Worm (Caenorhabditis elegans) whole organism, late embryonic: ENCODE measurements around the gene T07G12.5.

ENCODE experiments used
- C08G9.2 ChIP-seq: sonication (generic microtip); optimal IDR thresholded peaks from 2 replicates; lab custom pipeline; 2016; ENCODE audit warnings: mild to moderate bottlenecking, missing genetic modification characterization, moderate library complexity, missing compliant biosample characterization
- C38D4.7 ChIP-seq: fragments of 200-800 bp; sonication (Bioruptor generic); optimal IDR thresholded peaks from 2 replicates; lab custom pipeline; 2018; ENCODE audit warnings: mild to moderate bottlenecking, missing genetic modification characterization, moderate library complexity, missing compliant biosample characterization
- K02D7.2 ChIP-seq: sonication (generic microtip); optimal IDR thresholded peaks from 2 replicates; lab custom pipeline; 2017; ENCODE audit warnings: mild to moderate bottlenecking, missing genetic modification characterization, missing compliant biosample characterization
- K09A11.1 ChIP-seq: sonication (generic microtip); optimal IDR thresholded peaks from 2 replicates; lab custom pipeline; 2017; ENCODE audit warnings: antibody characterized with exemption, mild to moderate bottlenecking, missing genetic modification characterization, missing compliant biosample characterization; ENCODE audit not compliant: insufficient read depth
- ahr-1 ChIP-seq: sonication (generic microtip); optimal IDR thresholded peaks from 2 replicates; lab custom pipeline; 2016; ENCODE audit warnings: missing genetic modification characterization, missing compliant biosample characterization
- ceh-19 ChIP-seq: fragments of 200-800 bp; sonication (Bioruptor generic); optimal IDR thresholded peaks from 2 replicates; lab custom pipeline; 2018; ENCODE audit warnings: mild to moderate bottlenecking, missing genetic modification characterization, missing compliant biosample characterization
- ceh-22 ChIP-seq: sonication (generic microtip); optimal IDR thresholded peaks from 2 replicates; lab custom pipeline; 2017; ENCODE audit warnings: missing biosample characterization, missing genetic modification characterization
- ceh-30 ChIP-seq: fragments of 150-350 bp; optimal IDR thresholded peaks from 2 replicates; lab custom pipeline; 2014; ENCODE audit warnings: missing biosample characterization, missing genetic modification characterization
- ceh-31 ChIP-seq: sonication (generic microtip); optimal IDR thresholded peaks from 2 replicates; lab custom pipeline; 2016; ENCODE audit warnings: missing genetic modification characterization, missing compliant biosample characterization
- ceh-45 ChIP-seq: fragments of 200-800 bp; sonication (Bioruptor generic); IDR thresholded peaks from 2 replicates; pipeline ENCODE4 v1.3.6; 2022; ENCODE audit warnings: missing genetic modification reagents, missing genetic modification characterization, missing compliant biosample characterization
- ceh-48 ChIP-seq: sonication (generic microtip); optimal IDR thresholded peaks from 2 replicates; lab custom pipeline; 2016; ENCODE audit warnings: missing genetic modification characterization, inconsistent platforms, missing compliant biosample characterization
- che-1 ChIP-seq: sonication (generic microtip); optimal IDR thresholded peaks from 2 replicates; lab custom pipeline; 2016; ENCODE audit warnings: mild to moderate bottlenecking, missing genetic modification characterization, missing compliant biosample characterization
- dve-1 ChIP-seq: sonication (generic microtip); optimal IDR thresholded peaks from 2 replicates; lab custom pipeline; 2017; ENCODE audit warnings: antibody characterized with exemption, mild to moderate bottlenecking, missing genetic modification characterization, missing compliant biosample characterization
- elt-4 ChIP-seq: sonication (generic microtip); optimal IDR thresholded peaks from 2 replicates; lab custom pipeline; 2016; ENCODE audit warnings: missing genetic modification characterization, missing compliant biosample characterization
- ets-4 ChIP-seq: sonication (generic microtip); optimal IDR thresholded peaks from 2 replicates; lab custom pipeline; 2016; ENCODE audit warnings: missing genetic modification characterization, missing compliant biosample characterization
- fkh-10 ChIP-seq: fragments of 150-350 bp; optimal IDR thresholded peaks from 2 replicates; lab custom pipeline; 2014; ENCODE audit warnings: missing biosample characterization, missing genetic modification reagents, missing genetic modification characterization
- fkh-6 ChIP-seq: sonication (generic microtip); optimal IDR thresholded peaks from 2 replicates; lab custom pipeline; 2016; ENCODE audit warnings: missing genetic modification characterization, missing compliant biosample characterization
- gmeb-2 ChIP-seq: sonication (generic microtip); optimal IDR thresholded peaks from 2 replicates; lab custom pipeline; 2016; ENCODE audit warnings: missing genetic modification characterization, inconsistent platforms, missing compliant biosample characterization
- hlh-13 ChIP-seq: fragments of 200-800 bp; sonication (Bioruptor generic); optimal IDR thresholded peaks from 2 replicates; lab custom pipeline; 2018; ENCODE audit warnings: mild to moderate bottlenecking, missing genetic modification characterization, missing compliant biosample characterization
- hlh-6 ChIP-seq: sonication (generic microtip); optimal IDR thresholded peaks from 2 replicates; lab custom pipeline; 2016; ENCODE audit warnings: missing genotype, missing genetic modification characterization, missing compliant biosample characterization
- hlh-8 ChIP-seq: sonication (generic microtip); optimal IDR thresholded peaks from 2 replicates; lab custom pipeline; 2016; ENCODE audit warnings: missing genotype, missing genetic modification characterization, missing compliant biosample characterization
- lim-6 ChIP-seq: sonication (generic microtip); optimal IDR thresholded peaks from 2 replicates; lab custom pipeline; 2016; ENCODE audit warnings: missing genetic modification characterization, missing compliant biosample characterization
- madf-2 ChIP-seq: sonication (generic microtip); optimal IDR thresholded peaks from 2 replicates; lab custom pipeline; 2017; ENCODE audit warnings: missing genetic modification characterization, missing compliant biosample characterization
- mec-3 ChIP-seq: sonication (generic microtip); optimal IDR thresholded peaks from 2 replicates; lab custom pipeline; 2016; ENCODE audit warnings: borderline replicate concordance, missing genetic modification characterization, missing compliant biosample characterization
- nhr-11 ChIP-seq: fragments of 150-350 bp; optimal IDR thresholded peaks from 2 replicates; lab custom pipeline; 2014; ENCODE audit warnings: missing biosample characterization, missing genetic modification characterization
- nhr-232 ChIP-seq: sonication (generic microtip); optimal IDR thresholded peaks from 2 replicates; lab custom pipeline; 2016; ENCODE audit warnings: missing genetic modification characterization, missing compliant biosample characterization
- npax-4 ChIP-seq: sonication (generic microtip); optimal IDR thresholded peaks from 2 replicates; lab custom pipeline; 2016; ENCODE audit warnings: missing genetic modification characterization, missing compliant biosample characterization
- odd-2 ChIP-seq: sonication (generic microtip); optimal IDR thresholded peaks from 2 replicates; lab custom pipeline; 2017; ENCODE audit warnings: antibody characterized with exemption, mild to moderate bottlenecking, missing genetic modification characterization, missing compliant biosample characterization
- pha-4 ChIP-seq: fragments of 150-350 bp; optimal IDR thresholded peaks from 2 replicates; lab custom pipeline; 2018; ENCODE audit warnings: missing biosample characterization, missing genetic modification reagents, missing genetic modification characterization
- pqm-1 ChIP-seq: sonication (generic microtip); optimal IDR thresholded peaks from 2 replicates; lab custom pipeline; 2016; ENCODE audit warnings: missing genetic modification characterization, missing compliant biosample characterization
- pros-1 ChIP-seq: fragments of 150-350 bp; optimal IDR thresholded peaks from 2 replicates; lab custom pipeline; 2014; ENCODE audit warnings: missing biosample characterization, missing genetic modification reagents, missing genetic modification characterization
- ref-2 ChIP-seq: sonication (generic microtip); optimal IDR thresholded peaks from 2 replicates; lab custom pipeline; 2016; ENCODE audit warnings: missing genetic modification characterization, missing compliant biosample characterization
- syd-9 ChIP-seq: sonication (generic microtip); optimal IDR thresholded peaks from 2 replicates; lab custom pipeline; 2016; ENCODE audit warnings: mild to moderate bottlenecking, missing genetic modification characterization, moderate library complexity, missing compliant biosample characterization
- ztf-16 ChIP-seq: sonication (generic microtip); optimal IDR thresholded peaks from 2 replicates; lab custom pipeline; 2017; ENCODE audit warnings: missing genetic modification characterization, missing compliant biosample characterization

T07G12.5 gene

DNA sequence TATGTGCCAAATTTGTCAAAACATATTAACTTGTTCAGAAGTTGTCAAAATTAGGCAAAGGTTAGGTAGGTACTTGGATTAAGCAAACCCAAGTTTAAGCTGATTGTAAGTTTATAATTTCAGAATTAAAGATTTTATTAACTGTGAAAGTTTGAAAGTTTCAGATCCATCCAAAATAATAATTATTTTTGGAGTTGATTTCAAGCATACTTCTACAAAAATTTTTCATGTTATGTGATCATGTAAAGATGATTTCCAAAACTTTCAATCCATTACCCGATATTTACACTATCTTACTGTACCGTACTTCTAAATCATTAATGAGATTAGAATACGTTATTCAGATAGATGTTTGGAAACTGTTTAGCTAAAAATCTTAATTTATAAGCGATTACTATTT, 19.7 kb upstream of the T07G12.5 start:
- TF ChIP-seq pros-1 (tag; lab: Kevin White, UChicago) (no peak), ceh-30 (tag; lab: Kevin White, UChicago) (no peak), K02D7.2 (tag; lab: Kevin White, UChicago) (no peak)

- TF ChIP-seq mec-3 (tag; lab: Kevin White, UChicago) (no peak), ref-2 (tag; lab: Kevin White, UChicago) (no peak), ceh-45 (GFP tag; lab: Robert Waterston, UW) (no peak), C38D4.7 (no peak)
Measured at ce11 chrIV:10561605-10562004, 16.7 kb upstream of the T07G12.5 start, which contains the start of gene him-8. him-8 (plus strand) TSS chrIV:10561905.

DNA sequence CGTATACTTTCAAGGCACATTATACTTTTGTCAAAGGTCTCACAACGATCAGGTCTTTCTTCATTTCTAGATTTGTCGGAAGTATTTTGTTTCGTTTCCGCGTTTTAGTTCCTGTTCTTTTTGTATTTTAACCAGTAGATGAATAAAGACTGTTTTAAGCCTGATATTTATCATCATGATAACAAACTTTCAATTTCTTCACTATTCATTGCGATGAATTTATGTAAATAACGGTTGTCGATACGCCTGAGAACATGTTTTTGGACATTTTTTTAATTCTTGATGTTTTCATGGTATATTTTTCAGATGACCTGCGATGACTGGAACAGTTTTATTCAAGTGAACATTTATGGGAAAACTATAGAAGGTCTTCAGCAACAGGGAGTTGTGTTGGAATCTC, 13.5 kb upstream of the T07G12.5 start, which contains the start of gene zim-3:
Gene zim-3 (plus strand): TSS at position 301 of the 400 bp plus-strand sequence.
- TF ChIP-seq syd-9 (tag; lab: Kevin White, UChicago) (no peak), ceh-48 (tag; lab: Kevin White, UChicago) (no peak), ahr-1 (no peak), dve-1 (tag; lab: Kevin White, UChicago) (no peak), pha-4 (tag; lab: Kevin White, UChicago) (no peak), npax-4 (tag; lab: Kevin White, UChicago) (no peak), K09A11.1 (tag; lab: Kevin White, UChicago) (no peak), madf-2 (tag; lab: Kevin White, UChicago) (no peak), lim-6 (tag; lab: Kevin White, UChicago) (no peak), ceh-19 (no peak), nhr-11 (no peak), C08G9.2 (no peak), ceh-31 (tag; lab: Kevin White, UChicago) (no peak), odd-2 (tag; lab: Kevin White, UChicago) (no peak), ets-4 (tag; lab: Kevin White, UChicago) (no peak), elt-4 (no peak), hlh-13 (no peak)

DNA sequence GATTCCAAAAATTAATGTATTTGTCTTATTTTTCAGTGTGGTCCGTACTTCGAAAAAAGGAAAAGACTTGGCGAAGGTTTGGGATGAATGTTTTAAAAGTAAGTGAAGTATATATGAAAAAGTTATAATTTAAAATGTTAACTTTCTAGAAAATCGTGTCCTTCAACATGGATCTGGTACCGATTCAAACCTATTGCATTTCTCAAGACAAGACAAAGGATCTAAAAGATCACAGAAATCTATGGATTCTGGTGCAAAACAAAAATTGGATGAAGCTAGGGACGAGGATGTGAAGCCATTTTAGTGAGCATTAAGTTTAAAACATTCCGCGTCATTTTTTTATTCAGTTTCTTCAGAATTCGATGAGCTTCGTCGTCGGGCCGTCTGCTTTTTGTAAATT, 10.0 kb upstream of the T07G12.5 start, which contains the start of gene zim-2:
Gene zim-2 (plus strand): TSS at position 301 of the 400 bp plus-strand sequence.
- TF ChIP-seq nhr-232 (tag; lab: Kevin White, UChicago), result no peak
- no peak for TF ChIP-seq fkh-10 (GFP tag; lab: Kevin White, UChicago)
- no peak for TF ChIP-seq pqm-1 (tag; lab: Kevin White, UChicago)
- no peak for TF ChIP-seq gmeb-2 (tag; lab: Kevin White, UChicago)

- TF ChIP-seq ceh-19 (no peak), ceh-30 (tag; lab: Kevin White, UChicago) (no peak), elt-4 (no peak), che-1 (tag; lab: Kevin White, UChicago) (no peak)
Measured at ce11 chrIV:10546589-10547136, 1.7 kb upstream of the T07G12.5 start, which contains the start of gene zim-1. zim-1 (plus strand) TSS chrIV:10547086.

ce11 chrIV:10543361-10543760, 1.6 kb downstream of the T07G12.5 start:
- TF ChIP-seq ahr-1 (no peak), elt-4 (no peak), hlh-8 (tag; lab: Kevin White, UChicago) (no peak), fkh-6 (tag; lab: Kevin White, UChicago) (no peak), hlh-6 (tag; lab: Kevin White, UChicago) (no peak), ceh-22 (no peak), ztf-16 (tag; lab: Kevin White, UChicago) (no peak)
